Worm (Caenorhabditis elegans) whole organism, late embryonic: ENCODE results near the gene dyf-17.
A peak's percentile ranks its signal among the peaks of the same experiment; 100 is the strongest.

Experiments used
- C08G9.2 ChIP-seq: sonication (generic microtip); optimal IDR thresholded peaks from 2 replicates; lab custom pipeline; 2016; ENCODE audit warnings: mild to moderate bottlenecking, missing genetic modification characterization, moderate library complexity, missing compliant biosample characterization
- F13H6.1 ChIP-seq: sonication (generic microtip); optimal IDR thresholded peaks from 2 replicates; lab custom pipeline; 2016; ENCODE audit warnings: missing genetic modification characterization, missing compliant biosample characterization
- K02D7.2 ChIP-seq: sonication (generic microtip); optimal IDR thresholded peaks from 2 replicates; lab custom pipeline; 2017; ENCODE audit warnings: mild to moderate bottlenecking, missing genetic modification characterization, missing compliant biosample characterization
- K09A11.1 ChIP-seq: sonication (generic microtip); optimal IDR thresholded peaks from 2 replicates; lab custom pipeline; 2017; ENCODE audit warnings: antibody characterized with exemption, mild to moderate bottlenecking, missing genetic modification characterization, missing compliant biosample characterization; ENCODE audit not compliant: insufficient read depth
- Y22D7AL.16 ChIP-seq: sonication (generic microtip); optimal IDR thresholded peaks from 2 replicates; lab custom pipeline; 2016; ENCODE audit warnings: missing genetic modification characterization, missing compliant biosample characterization
- ahr-1 ChIP-seq: sonication (generic microtip); optimal IDR thresholded peaks from 2 replicates; lab custom pipeline; 2016; ENCODE audit warnings: missing genetic modification characterization, missing compliant biosample characterization
- ama-1 ChIP-seq: fragments of 150-350 bp; optimal IDR thresholded peaks from 2 replicates; lab custom pipeline; 2014
- ceh-14 ChIP-seq: sonication (generic microtip); optimal IDR thresholded peaks from 2 replicates; lab custom pipeline; 2016; ENCODE audit warnings: missing genotype, missing genetic modification characterization, missing compliant biosample characterization
- ceh-19 ChIP-seq: fragments of 200-800 bp; sonication (Bioruptor generic); optimal IDR thresholded peaks from 2 replicates; lab custom pipeline; 2018; ENCODE audit warnings: mild to moderate bottlenecking, missing genetic modification characterization, missing compliant biosample characterization
- ceh-22 ChIP-seq: sonication (generic microtip); optimal IDR thresholded peaks from 2 replicates; lab custom pipeline; 2017; ENCODE audit warnings: missing biosample characterization, missing genetic modification characterization
- ceh-24 ChIP-seq: sonication (generic microtip); optimal IDR thresholded peaks from 2 replicates; lab custom pipeline; 2016; ENCODE audit warnings: mild to moderate bottlenecking, missing genetic modification characterization, missing compliant biosample characterization
- ceh-31 ChIP-seq: sonication (generic microtip); optimal IDR thresholded peaks from 2 replicates; lab custom pipeline; 2016; ENCODE audit warnings: missing genetic modification characterization, missing compliant biosample characterization
- ceh-34 ChIP-seq: sonication (generic microtip); optimal IDR thresholded peaks from 2 replicates; lab custom pipeline; 2016; ENCODE audit warnings: mild to moderate bottlenecking, missing genetic modification characterization, missing compliant biosample characterization
- ceh-45 ChIP-seq: fragments of 200-800 bp; sonication (Bioruptor generic); IDR thresholded peaks from 2 replicates; pipeline ENCODE4 v1.3.6; 2022; ENCODE audit warnings: missing genetic modification reagents, missing genetic modification characterization, missing compliant biosample characterization
- ceh-48 ChIP-seq: sonication (generic microtip); optimal IDR thresholded peaks from 2 replicates; lab custom pipeline; 2016; ENCODE audit warnings: missing genetic modification characterization, inconsistent platforms, missing compliant biosample characterization
- che-1 ChIP-seq: sonication (generic microtip); optimal IDR thresholded peaks from 2 replicates; lab custom pipeline; 2016; ENCODE audit warnings: mild to moderate bottlenecking, missing genetic modification characterization, missing compliant biosample characterization
- dve-1 ChIP-seq: sonication (generic microtip); optimal IDR thresholded peaks from 2 replicates; lab custom pipeline; 2017; ENCODE audit warnings: antibody characterized with exemption, mild to moderate bottlenecking, missing genetic modification characterization, missing compliant biosample characterization
- elt-2 ChIP-seq: sonication (generic microtip); optimal IDR thresholded peaks from 2 replicates; lab custom pipeline; 2016; ENCODE audit warnings: missing genetic modification reagents, missing genetic modification characterization, missing compliant biosample characterization
- elt-4 ChIP-seq: sonication (generic microtip); optimal IDR thresholded peaks from 2 replicates; lab custom pipeline; 2016; ENCODE audit warnings: missing genetic modification characterization, missing compliant biosample characterization
- ets-4 ChIP-seq: sonication (generic microtip); optimal IDR thresholded peaks from 2 replicates; lab custom pipeline; 2016; ENCODE audit warnings: missing genetic modification characterization, missing compliant biosample characterization
- eyg-1 ChIP-seq: sonication (generic microtip); optimal IDR thresholded peaks from 2 replicates; lab custom pipeline; 2016; ENCODE audit warnings: missing genotype, missing genetic modification characterization, missing compliant biosample characterization
- fax-1 ChIP-seq: sonication (generic microtip); optimal IDR thresholded peaks from 2 replicates; lab custom pipeline; 2016; ENCODE audit warnings: missing genotype, missing genetic modification characterization, missing compliant biosample characterization
- gmeb-2 ChIP-seq: sonication (generic microtip); optimal IDR thresholded peaks from 2 replicates; lab custom pipeline; 2016; ENCODE audit warnings: missing genetic modification characterization, inconsistent platforms, missing compliant biosample characterization
- hlh-13 ChIP-seq: fragments of 200-800 bp; sonication (Bioruptor generic); optimal IDR thresholded peaks from 2 replicates; lab custom pipeline; 2018; ENCODE audit warnings: mild to moderate bottlenecking, missing genetic modification characterization, missing compliant biosample characterization
- hlh-15 ChIP-seq: sonication (generic microtip); optimal IDR thresholded peaks from 2 replicates; lab custom pipeline; 2016; ENCODE audit warnings: missing genetic modification characterization, missing compliant biosample characterization
- hlh-30 ChIP-seq: sonication (generic microtip); optimal IDR thresholded peaks from 2 replicates; lab custom pipeline; 2017; ENCODE audit warnings: antibody characterized with exemption, missing genetic modification characterization, missing compliant biosample characterization; ENCODE audit not compliant: insufficient read depth
- hlh-8 ChIP-seq: sonication (generic microtip); optimal IDR thresholded peaks from 2 replicates; lab custom pipeline; 2016; ENCODE audit warnings: missing genotype, missing genetic modification characterization, missing compliant biosample characterization
- lim-6 ChIP-seq: sonication (generic microtip); optimal IDR thresholded peaks from 2 replicates; lab custom pipeline; 2016; ENCODE audit warnings: missing genetic modification characterization, missing compliant biosample characterization
- madf-2 ChIP-seq: sonication (generic microtip); optimal IDR thresholded peaks from 2 replicates; lab custom pipeline; 2017; ENCODE audit warnings: missing genetic modification characterization, missing compliant biosample characterization
- mec-3 ChIP-seq: sonication (generic microtip); optimal IDR thresholded peaks from 2 replicates; lab custom pipeline; 2016; ENCODE audit warnings: borderline replicate concordance, missing genetic modification characterization, missing compliant biosample characterization
- nfya-1 ChIP-seq: sonication (generic microtip); optimal IDR thresholded peaks from 2 replicates; lab custom pipeline; 2017; ENCODE audit warnings: missing genetic modification characterization, mild to moderate bottlenecking, missing compliant biosample characterization, antibody characterized with exemption, moderate library complexity
- nhr-11 ChIP-seq: fragments of 150-350 bp; optimal IDR thresholded peaks from 2 replicates; lab custom pipeline; 2014; ENCODE audit warnings: missing biosample characterization, missing genetic modification characterization
- nhr-232 ChIP-seq: sonication (generic microtip); optimal IDR thresholded peaks from 2 replicates; lab custom pipeline; 2016; ENCODE audit warnings: missing genetic modification characterization, missing compliant biosample characterization
- npax-4 ChIP-seq: sonication (generic microtip); optimal IDR thresholded peaks from 2 replicates; lab custom pipeline; 2016; ENCODE audit warnings: missing genetic modification characterization, missing compliant biosample characterization
- pag-3 ChIP-seq: sonication (generic microtip); optimal IDR thresholded peaks from 2 replicates; lab custom pipeline; 2016; ENCODE audit warnings: missing compliant biosample characterization, missing genetic modification characterization, borderline replicate concordance
- pha-2 ChIP-seq: sonication (generic microtip); optimal IDR thresholded peaks from 2 replicates; lab custom pipeline; 2017; ENCODE audit warnings: mild to moderate bottlenecking, missing genetic modification characterization, missing compliant biosample characterization
- pqm-1 ChIP-seq: sonication (generic microtip); optimal IDR thresholded peaks from 2 replicates; lab custom pipeline; 2016; ENCODE audit warnings: missing genetic modification characterization, missing compliant biosample characterization
- sdc-2 ChIP-seq: sonication (generic microtip); optimal IDR thresholded peaks from 2 replicates; lab custom pipeline; 2016; ENCODE audit warnings: missing genotype, missing genetic modification characterization, missing compliant biosample characterization
- sox-2 ChIP-seq: fragments of 200-800 bp; sonication (Bioruptor generic); IDR thresholded peaks from 2 replicates; pipeline ENCODE4 v1.3.6; 2022; ENCODE audit warnings: missing genetic modification reagents, missing genetic modification characterization, missing compliant biosample characterization
- sox-4 ChIP-seq: sonication (generic microtip); optimal IDR thresholded peaks from 2 replicates; lab custom pipeline; 2017; ENCODE audit warnings: mild to moderate bottlenecking, missing genetic modification characterization, inconsistent platforms, missing compliant biosample characterization
- tbx-7 ChIP-seq: sonication (generic microtip); optimal IDR thresholded peaks from 2 replicates; lab custom pipeline; 2016; ENCODE audit warnings: missing genotype, missing genetic modification characterization, missing compliant biosample characterization
- unc-42 ChIP-seq: sonication (generic microtip); optimal IDR thresholded peaks from 2 replicates; lab custom pipeline; 2016; ENCODE audit warnings: missing genotype, missing genetic modification characterization, missing compliant biosample characterization
- unc-55 ChIP-seq: sonication (generic microtip); optimal IDR thresholded peaks from 2 replicates; lab custom pipeline; 2017; ENCODE audit warnings: missing biosample characterization, missing genetic modification reagents, missing genetic modification characterization
- unc-86 ChIP-seq: sonication (generic microtip); optimal IDR thresholded peaks from 2 replicates; lab custom pipeline; 2016; ENCODE audit warnings: missing genetic modification characterization, missing compliant biosample characterization
- zip-5 ChIP-seq: sonication (generic microtip); optimal IDR thresholded peaks from 2 replicates; lab custom pipeline; 2016; ENCODE audit warnings: missing genetic modification characterization, missing compliant biosample characterization
- ztf-16 ChIP-seq: sonication (generic microtip); optimal IDR thresholded peaks from 2 replicates; lab custom pipeline; 2017; ENCODE audit warnings: missing genetic modification characterization, missing compliant biosample characterization

dyf-17 gene

DNA sequence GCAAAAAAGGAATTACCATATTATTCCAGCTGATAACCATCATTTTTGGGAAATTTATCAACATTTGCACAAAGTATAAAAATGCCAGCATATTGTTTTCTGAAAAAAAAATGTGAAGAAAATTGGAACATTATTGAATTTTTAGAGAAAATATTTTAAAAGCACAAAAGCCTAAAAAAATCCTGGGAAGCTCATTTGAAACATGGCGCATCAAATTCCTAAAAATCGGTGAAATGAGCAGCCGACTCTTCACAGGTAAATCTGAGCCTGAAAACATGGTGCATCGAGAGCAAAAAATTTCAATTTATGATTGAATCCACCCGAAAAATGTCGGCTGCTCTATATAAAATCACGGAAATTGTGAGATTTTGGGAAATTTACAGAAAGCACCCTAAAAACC lies 21.7 kb downstream of the dyf-17 start, which contains the start of gene Y39B6A.7:
TSS of gene Y39B6A.7 (minus strand) at position 101 of the 400 bp plus-strand sequence.
- no peak for TF ChIP-seq ceh-31 (tag; lab: Kevin White, UChicago)
- no peak for TF ChIP-seq hlh-15 (tag; lab: Kevin White, UChicago)
- no peak for TF ChIP-seq ahr-1 (tag; lab: Kevin White, UChicago)
- no peak for TF ChIP-seq fax-1 (tag; lab: Kevin White, UChicago)

DNA sequence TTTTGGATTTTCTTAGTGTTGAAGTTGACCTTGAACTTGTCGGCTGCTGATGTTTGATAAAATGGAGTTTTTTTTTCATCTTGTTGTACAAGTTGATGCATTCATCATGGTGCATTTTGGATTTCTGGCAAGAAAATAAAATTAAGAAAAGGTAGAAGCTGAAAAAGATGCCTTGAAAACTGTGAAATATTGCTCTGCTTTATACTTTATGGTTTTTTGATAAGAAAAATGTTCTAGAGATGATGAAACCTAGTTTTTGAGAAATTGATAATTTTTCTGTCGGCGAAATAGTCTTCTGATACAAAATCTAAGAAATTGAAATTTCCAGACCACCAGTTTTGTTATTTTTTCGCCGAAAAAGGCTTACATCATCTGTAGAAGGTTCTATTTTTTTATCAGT lies 25.0 kb downstream of the dyf-17 start, which contains the start of gene Y39B6A.69:
TSS of gene Y39B6A.69 (minus strand) at position 101 of the 400 bp plus-strand sequence.
- TF ChIP-seq zip-5 (tag; lab: Kevin White, UChicago) (no peak), npax-4 (no peak), pha-2 (tag; lab: Kevin White, UChicago) (no peak), sox-4 (no peak), ceh-24 (no peak), unc-86 (tag; lab: Kevin White, UChicago) (no peak), ztf-16 (tag; lab: Kevin White, UChicago) (no peak), ceh-45 (GFP tag; lab: Robert Waterston, UW) (no peak), lim-6 (tag; lab: Kevin White, UChicago) (no peak), che-1 (tag; lab: Kevin White, UChicago) (no peak), tbx-7 (no peak), ets-4 (no peak), sdc-2 (no peak), ceh-19 (GFP tag; lab: Kevin White, UChicago) (no peak), K02D7.2 (tag; lab: Kevin White, UChicago) (no peak), unc-42 (tag; lab: Kevin White, UChicago) (no peak), elt-2 (no peak), F13H6.1 (no peak), unc-55 (GFP tag; lab: Kevin White, UChicago) (no peak)

DNA sequence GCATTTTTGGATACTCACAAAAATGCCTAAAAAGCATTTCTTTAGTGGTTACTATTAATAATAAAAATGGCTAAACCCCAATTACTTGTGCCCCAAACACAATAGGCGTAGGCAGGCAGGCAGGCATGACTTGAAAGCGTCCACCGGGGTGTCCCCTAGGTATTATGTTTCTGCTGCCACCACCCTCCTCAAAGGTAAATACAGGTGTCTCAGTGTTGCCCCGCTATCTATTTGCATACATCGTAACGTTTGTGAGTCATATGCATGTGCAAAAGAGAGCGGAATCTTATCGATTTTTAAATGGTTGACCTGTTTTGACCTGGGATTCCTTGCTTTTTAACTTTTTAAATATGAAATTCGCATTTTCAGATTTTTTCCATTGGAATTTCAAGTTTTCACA lies 25.9 kb downstream of the dyf-17 start:
- TF ChIP-seq nfya-1 (tag; lab: Kevin White, UChicago) (no peak), sox-2 (GFP tag; lab: Robert Waterston, UW) (no peak), elt-4 (tag; lab: Kevin White, UChicago) (no peak), ceh-34 (tag; lab: Kevin White, UChicago) (peak; percentile 53), ets-4 (no peak), K09A11.1 (no peak), C08G9.2 (no peak), lim-6 (tag; lab: Kevin White, UChicago) (no peak), ahr-1 (tag; lab: Kevin White, UChicago) (no peak), Y22D7AL.16 (tag; lab: Kevin White, UChicago) (no peak), pha-2 (tag; lab: Kevin White, UChicago) (peak; percentile 31), gmeb-2 (no peak), ztf-16 (tag; lab: Kevin White, UChicago) (no peak), ama-1 (no peak), nhr-11 (tag; lab: Kevin White, UChicago) (no peak), ceh-19 (GFP tag; lab: Kevin White, UChicago) (peak; percentile 21)

DNA sequence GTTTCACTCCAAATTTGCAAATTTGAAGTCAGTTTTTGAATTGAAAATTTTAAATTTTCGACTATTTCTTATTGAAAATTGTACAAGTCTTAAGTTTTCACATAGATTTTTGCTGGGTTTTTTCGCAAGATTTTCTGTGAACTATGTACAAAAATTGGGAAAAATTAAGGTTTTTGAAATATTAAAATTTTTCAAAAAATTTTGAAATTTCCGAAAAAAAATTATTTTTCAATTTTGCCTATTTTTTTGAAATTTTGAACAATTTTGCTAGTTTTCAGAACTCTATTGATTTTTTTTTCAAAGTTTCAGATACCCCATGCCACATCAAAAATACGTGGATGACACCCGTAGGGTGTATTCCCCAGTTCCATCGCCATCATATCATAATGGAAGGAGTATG lies 26.5 kb downstream of the dyf-17 start, which contains the start of gene tsp-13:
TSS of gene tsp-13 (plus strand) at position 301 of the 400 bp plus-strand sequence.
- TF ChIP-seq hlh-13 (GFP tag; lab: Kevin White, UChicago) (no peak), hlh-30 (tag; lab: Kevin White, UChicago) (no peak), pqm-1 (tag; lab: Kevin White, UChicago) (no peak), ets-4 (no peak), ceh-48 (tag; lab: Kevin White, UChicago) (no peak), ahr-1 (tag; lab: Kevin White, UChicago) (no peak), mec-3 (tag; lab: Kevin White, UChicago) (no peak), eyg-1 (no peak), ceh-31 (tag; lab: Kevin White, UChicago) (no peak), hlh-8 (tag; lab: Kevin White, UChicago) (no peak), C08G9.2 (no peak), madf-2 (tag; lab: Kevin White, UChicago) (no peak), unc-42 (tag; lab: Kevin White, UChicago) (no peak), ceh-14 (no peak), nhr-232 (tag; lab: Kevin White, UChicago) (no peak), npax-4 (no peak), hlh-15 (tag; lab: Kevin White, UChicago) (no peak), dve-1 (tag; lab: Kevin White, UChicago) (no peak), ceh-22 (tag; lab: Kevin White, UChicago) (no peak), pag-3 (no peak)
- TF ChIP-seq, all 69 proteins: peak for 0
